Worm (Caenorhabditis elegans) whole organism, young adult: Measurements from ENCODE around the gene mig-18.

Experiments used
- B0019.2 ChIP-seq: fragments of 200-800 bp; sonication (Bioruptor generic); conservative IDR thresholded peaks from 2 replicates; pipeline ENCODE4 v1.3.6; 2022; ENCODE audit warnings: missing genetic modification reagents, missing genetic modification characterization, missing compliant biosample characterization
- B0035.1 ChIP-seq: sonication (generic microtip); optimal IDR thresholded peaks from 2 replicates; lab custom pipeline; 2016; ENCODE audit warnings: missing genetic modification characterization, mild to moderate bottlenecking, missing compliant biosample characterization, missing genotype, missing genetic modification reagents
- F10E7.11 ChIP-seq: sonication (generic microtip); optimal IDR thresholded peaks from 2 replicates; lab custom pipeline; 2017; ENCODE audit warnings: mild to moderate bottlenecking, missing genetic modification characterization, moderate library complexity, missing compliant biosample characterization
- F23B12.7 ChIP-seq: sonication (generic microtip); optimal IDR thresholded peaks from 2 replicates; lab custom pipeline; 2017; ENCODE audit warnings: missing genetic modification characterization, mild to moderate bottlenecking, missing compliant biosample characterization, antibody characterized with exemption, moderate library complexity; ENCODE audit not compliant: insufficient read depth
- F33H1.4 ChIP-seq: fragments of 200-800 bp; sonication (Bioruptor generic); IDR thresholded peaks from 2 replicates; pipeline ENCODE4 v1.3.6; 2022; ENCODE audit warnings: missing genetic modification reagents, missing genetic modification characterization, missing compliant biosample characterization
- K11D2.4 ChIP-seq: fragments of 200-800 bp; sonication (Bioruptor generic); IDR thresholded peaks from 2 replicates; pipeline ENCODE4 v1.3.6; 2022; ENCODE audit warnings: missing genetic modification reagents, missing genetic modification characterization, missing compliant biosample characterization
- K12H6.12 ChIP-seq: fragments of 200-800 bp; sonication (Bioruptor generic); optimal IDR thresholded peaks from 2 replicates; lab custom pipeline; 2018; ENCODE audit warnings: mild to moderate bottlenecking, missing genetic modification characterization, missing compliant biosample characterization
- T07F8.4 ChIP-seq: sonication (generic microtip); optimal IDR thresholded peaks from 2 replicates; lab custom pipeline; 2016; ENCODE audit warnings: mild to moderate bottlenecking, missing genetic modification characterization, moderate library complexity, missing compliant biosample characterization
- Y56A3A.18 ChIP-seq: fragments of 200-800 bp; sonication (Bioruptor generic); IDR thresholded peaks from 2 replicates; pipeline ENCODE4 v1.3.6; 2022; ENCODE audit warnings: missing genetic modification reagents, missing genetic modification characterization, missing compliant biosample characterization
- Y79H2A.3 ChIP-seq: fragments of 200-800 bp; sonication (Bioruptor generic); conservative IDR thresholded peaks from 2 replicates; pipeline ENCODE4 v1.3.6; 2022; ENCODE audit warnings: missing genetic modification reagents, missing genetic modification characterization, missing compliant biosample characterization
- ZK185.1 ChIP-seq: sonication (generic microtip); optimal IDR thresholded peaks from 2 replicates; lab custom pipeline; 2016; ENCODE audit warnings: mild to moderate bottlenecking, missing genetic modification characterization, missing compliant biosample characterization; ENCODE audit not compliant: poor library complexity, severe bottlenecking
- ceh-27 ChIP-seq: fragments of 200-800 bp; sonication (Bioruptor generic); optimal IDR thresholded peaks from 2 replicates; lab custom pipeline; 2018; ENCODE audit warnings: mild to moderate bottlenecking, missing genetic modification characterization, moderate library complexity, missing compliant biosample characterization
- dox-1 ChIP-seq: fragments of 200-800 bp; sonication (Bioruptor generic); IDR thresholded peaks from 2 replicates; pipeline ENCODE4 v1.3.6; 2022; ENCODE audit warnings: missing genetic modification reagents, missing genetic modification characterization, missing compliant biosample characterization
- efl-1 ChIP-seq: fragments of 150-350 bp; optimal IDR thresholded peaks from 2 replicates; lab custom pipeline; 2014; ENCODE audit warnings: missing biosample characterization, missing genetic modification reagents, missing genetic modification characterization
- him-1 ChIP-seq: sonication (generic microtip); optimal IDR thresholded peaks from 2 replicates; lab custom pipeline; 2016; ENCODE audit warnings: missing genotype, missing genetic modification reagents, missing genetic modification characterization, missing compliant biosample characterization
- hsf-1 ChIP-seq: fragments of 200-800 bp; sonication (Bioruptor generic); IDR thresholded peaks from 2 replicates; pipeline ENCODE4 v1.3.6; 2022; ENCODE audit warnings: missing genetic modification reagents, missing genetic modification characterization, missing compliant biosample characterization
- lag-1 ChIP-seq: fragments of 200-800 bp; sonication (Bioruptor generic); IDR thresholded peaks from 2 replicates; pipeline ENCODE4 v1.3.6; 2022; ENCODE audit warnings: missing genetic modification reagents, missing genetic modification characterization, missing compliant biosample characterization
- let-607 ChIP-seq, 2 experiments: fragments of 200-800 bp in 1 of 2; sonication (Bioruptor generic) in 1 of 2; sonication (generic microtip) in 1 of 2; optimal IDR thresholded peaks; 2 replicates each; lab custom pipeline; 2016 to 2018; ENCODE audit warnings: mild to moderate bottlenecking in 2 of 2, missing compliant biosample characterization in 2 of 2, missing genetic modification characterization in 2 of 2, moderate library complexity in 2 of 2, missing genotype in 1 of 2
- lin-26 ChIP-seq: fragments of 200-800 bp; sonication (Bioruptor generic); IDR thresholded peaks from 2 replicates; pipeline ENCODE4 v1.3.6; 2022; ENCODE audit warnings: missing genetic modification reagents, missing genetic modification characterization, missing compliant biosample characterization
- lin-54 ChIP-seq: fragments of 200-800 bp; sonication (Bioruptor generic); optimal IDR thresholded peaks from 2 replicates; lab custom pipeline; 2018; ENCODE audit warnings: mild to moderate bottlenecking, missing genetic modification characterization, missing compliant biosample characterization
- lsl-1 ChIP-seq: fragments of 200-800 bp; sonication (Bioruptor generic); optimal IDR thresholded peaks from 2 replicates; lab custom pipeline; 2018; ENCODE audit warnings: mild to moderate bottlenecking, missing genetic modification characterization, moderate library complexity, missing compliant biosample characterization
- madf-10 ChIP-seq: sonication (generic microtip); optimal IDR thresholded peaks from 2 replicates; lab custom pipeline; 2016; ENCODE audit warnings: mild to moderate bottlenecking, missing genetic modification characterization, missing compliant biosample characterization
- madf-3 ChIP-seq: fragments of 200-800 bp; sonication (Bioruptor generic); IDR thresholded peaks from 2 replicates; pipeline ENCODE4 v1.3.6; 2022; ENCODE audit warnings: missing genetic modification reagents, missing genetic modification characterization, missing compliant biosample characterization
- madf-8 ChIP-seq: fragments of 200-800 bp; sonication (Bioruptor generic); conservative IDR thresholded peaks from 2 replicates; pipeline ENCODE4 v1.3.6; 2022; ENCODE audit warnings: missing genetic modification reagents, missing genetic modification characterization, missing compliant biosample characterization
- mxl-1 ChIP-seq: sonication (generic microtip); optimal IDR thresholded peaks from 2 replicates; lab custom pipeline; 2016; ENCODE audit warnings: missing genetic modification characterization, missing compliant biosample characterization
- nfya-1 ChIP-seq: sonication (generic microtip); optimal IDR thresholded peaks from 2 replicates; lab custom pipeline; 2017; ENCODE audit warnings: antibody characterized with exemption, missing compliant biosample characterization, missing genetic modification characterization, borderline replicate concordance; ENCODE audit not compliant: insufficient read depth
- nfya-2 ChIP-seq: fragments of 200-800 bp; sonication (Bioruptor generic); IDR thresholded peaks from 2 replicates; pipeline ENCODE4 v1.3.6; 2022; ENCODE audit warnings: missing genetic modification reagents, missing genetic modification characterization, missing compliant biosample characterization
- pbrm-1 ChIP-seq: fragments of 200-800 bp; sonication (Bioruptor generic); IDR thresholded peaks from 2 replicates; pipeline ENCODE4 v1.3.6; 2022; ENCODE audit warnings: missing genetic modification reagents, missing genetic modification characterization, missing compliant biosample characterization
- pha-4 ChIP-seq: fragments of 150-350 bp; sonication (generic microtip); optimal IDR thresholded peaks from 2 replicates; lab custom pipeline; 2014; ENCODE audit warnings: missing biosample characterization, missing genetic modification reagents, missing genetic modification characterization
- sea-2 ChIP-seq: fragments of 200-800 bp; sonication (Bioruptor generic); IDR thresholded peaks from 2 replicates; pipeline ENCODE4 v1.3.6; 2022; ENCODE audit warnings: missing genetic modification characterization, missing compliant biosample characterization
- snpc-3.4 ChIP-seq: sonication (generic microtip); optimal IDR thresholded peaks from 2 replicates; lab custom pipeline; 2017; ENCODE audit warnings: missing genetic modification characterization, mild to moderate bottlenecking, missing compliant biosample characterization, antibody characterized with exemption, moderate library complexity, missing genotype, missing genetic modification reagents
- unc-130 ChIP-seq: sonication (generic microtip); optimal IDR thresholded peaks from 2 replicates; lab custom pipeline; 2016; ENCODE audit warnings: missing genetic modification reagents, missing genetic modification characterization, missing compliant biosample characterization
- xnd-1 ChIP-seq: sonication (generic microtip); optimal IDR thresholded peaks from 2 replicates; lab custom pipeline; 2016; ENCODE audit warnings: missing genotype, missing genetic modification reagents, missing genetic modification characterization, missing compliant biosample characterization
- ztf-28 ChIP-seq: fragments of 200-800 bp; sonication (Bioruptor generic); IDR thresholded peaks from 2 replicates; pipeline ENCODE4 v1.3.6; 2022; ENCODE audit warnings: missing genetic modification reagents, missing genetic modification characterization, missing compliant biosample characterization

mig-18 gene

DNA sequence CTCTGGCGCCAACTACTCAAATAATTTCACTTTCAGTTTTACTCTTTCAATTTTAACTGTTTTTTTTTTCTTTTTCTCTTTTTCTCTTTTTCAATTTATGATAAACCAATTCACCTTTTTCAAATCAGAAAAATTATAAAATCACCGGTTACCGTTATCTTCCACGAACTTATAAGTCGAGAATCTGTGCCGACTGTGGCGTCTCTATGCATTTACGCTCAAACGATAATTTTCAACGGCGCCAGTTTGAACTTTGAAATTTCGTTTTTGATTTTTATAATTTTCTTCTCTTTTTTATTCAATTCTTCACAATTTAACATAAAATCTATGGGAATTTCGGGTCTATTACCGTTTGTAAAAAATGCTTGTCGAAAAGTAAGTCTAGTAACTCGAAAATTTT, 20.4 kb downstream of the mig-18 start, which contains the start of gene exo-1 (continued):
- TF ChIP-seq snpc-3.4 (tag; lab: Kevin White, UChicago) = peak; percentile 17
- no peak for TF ChIP-seq Y56A3A.18 (GFP tag; lab: Robert Waterston, UW)
- no peak for TF ChIP-seq pbrm-1 (GFP tag; lab: Robert Waterston, UW)
- TF ChIP-seq lag-1 (GFP tag; lab: Robert Waterston, UW) = no peak
- TF ChIP-seq madf-10 (tag; lab: Kevin White, UChicago) = no peak
- TF ChIP-seq B0019.2 = no peak
- peak; percentile 10; the same call in 1 of the 2 replicates for TF ChIP-seq F33H1.4 (GFP tag; lab: Robert Waterston, UW)
- peak; percentile 77 for TF ChIP-seq efl-1 (GFP tag; lab: Kevin White, UChicago)
- peak; percentile 46 for TF ChIP-seq ceh-27 (GFP tag; lab: Kevin White, UChicago)
- no peak for TF ChIP-seq K12H6.12 (tag; lab: Kevin White, UChicago)
- no peak for TF ChIP-seq nfya-1 (tag; lab: Kevin White, UChicago)
- peak; percentile 4 for TF ChIP-seq him-1
- TF ChIP-seq madf-3 = no peak
- peak; percentile 82 for TF ChIP-seq lin-54 (GFP tag; lab: Kevin White, UChicago)
- no peak for TF ChIP-seq sea-2 (GFP tag; lab: Robert Waterston, UW)
- no peak for TF ChIP-seq F10E7.11 (tag; lab: Kevin White, UChicago)
- TF ChIP-seq ZK185.1 = no peak
- TF ChIP-seq dox-1 = 0 out of 2 replicates have a peak, but pooled peaks have one; percentile 30
- peak; percentile 53 for TF ChIP-seq unc-130 (GFP tag; lab: Kevin White, UChicago)

DNA sequence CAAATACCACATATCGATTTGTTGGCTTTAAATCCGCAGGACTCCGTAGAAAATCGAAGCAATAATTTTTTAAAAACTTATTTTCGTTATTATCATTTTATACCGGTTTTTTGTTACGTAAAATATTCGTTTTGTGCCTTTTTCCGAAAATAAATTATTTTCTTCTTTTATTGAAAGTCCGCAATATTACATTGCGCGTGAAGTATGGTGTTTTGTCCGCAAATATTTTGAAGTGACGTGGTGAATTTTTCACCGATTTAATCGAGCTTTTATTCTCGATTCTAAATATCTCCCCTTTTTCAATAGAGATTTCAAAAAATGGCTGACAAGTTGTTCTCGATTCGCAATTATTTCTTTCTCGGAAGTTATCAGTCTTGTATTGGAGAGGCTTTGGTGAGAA, 23.0 kb downstream of the mig-18 start, which contains the start of gene cope-1:
Gene cope-1, plus strand, starts transcription at position 229 of the 400 bp plus-strand sequence.
- no peak for TF ChIP-seq K12H6.12 (tag; lab: Kevin White, UChicago)
- no peak for TF ChIP-seq madf-3
- TF ChIP-seq let-607 (tag; optimal IDR thresholded peaks at IDR 0.05; lab: Kevin White, UChicago) = peak in 1 of 2 experiments; percentile 61
- no peak for TF ChIP-seq F23B12.7
- TF ChIP-seq efl-1 (GFP tag; lab: Kevin White, UChicago) = no peak

DNA sequence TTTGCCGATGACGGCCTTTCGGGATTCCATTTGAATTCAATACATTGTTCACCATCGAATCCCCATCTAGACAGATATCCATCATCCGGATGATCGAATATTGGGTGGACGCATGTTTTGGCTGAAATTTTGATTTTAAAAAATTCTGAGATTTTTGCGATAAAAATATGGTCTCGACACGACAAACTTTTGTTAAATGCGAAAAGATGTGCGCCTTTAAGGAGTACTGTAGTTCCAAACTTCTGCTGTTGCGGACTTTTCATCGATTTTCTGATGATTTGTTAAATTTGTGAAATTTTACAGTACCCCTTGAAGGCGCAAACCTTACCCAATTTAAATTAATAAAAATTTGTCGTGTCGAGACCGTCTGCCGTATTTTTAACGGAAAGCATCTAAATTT, 24.8 kb downstream of the mig-18 start:
- TF ChIP-seq F33H1.4 (GFP tag; lab: Robert Waterston, UW) (peak; percentile 52; the same call in 1 of the 2 replicates), xnd-1 (tag; lab: Kevin White, UChicago) (peak; percentile 21), him-1 (peak; percentile 30), lsl-1 (GFP tag; lab: Kevin White, UChicago) (peak; percentile 75), pha-4 (no peak)

DNA sequence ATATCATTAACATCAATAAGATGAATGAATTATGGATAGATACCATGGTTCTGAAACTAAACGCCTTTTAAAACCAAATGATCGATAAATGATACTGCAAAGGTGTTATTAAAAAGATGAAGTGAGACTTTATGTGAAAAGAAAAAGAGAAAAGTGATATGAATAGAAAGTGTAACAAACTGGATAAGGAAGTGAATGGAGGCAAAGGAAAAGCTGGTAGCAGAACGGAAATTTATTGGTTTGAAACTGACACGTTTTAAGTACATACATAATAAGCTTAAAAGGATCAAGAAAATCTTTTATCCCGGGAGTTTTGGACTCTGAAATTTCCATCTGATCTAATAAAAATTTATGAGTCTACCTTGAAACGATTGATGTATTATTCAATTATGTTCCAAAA, 26.6 kb downstream of the mig-18 start, which contains the start of gene bli-5:
Gene bli-5, minus strand, starts transcription at position 101 of the 400 bp plus-strand sequence.
- TF ChIP-seq T07F8.4 (tag; lab: Kevin White, UChicago) (no peak), mxl-1 (tag; lab: Kevin White, UChicago) (no peak), ztf-28 (GFP tag; lab: Robert Waterston, UW) (no peak), K11D2.4 (GFP tag; lab: Robert Waterston, UW) (no peak), nfya-1 (tag; lab: Kevin White, UChicago) (no peak), nfya-2 (GFP tag; lab: Robert Waterston, UW) (no peak), lin-26 (no peak), Y79H2A.3 (GFP tag; lab: Robert Waterston, UW) (no peak), hsf-1 (GFP tag; lab: Robert Waterston, UW) (no peak), madf-8 (GFP tag; lab: Robert Waterston, UW) (no peak), B0035.1 (tag; lab: Kevin White, UChicago) (no peak), F23B12.7 (no peak)
